Fruit fly (Drosophila melanogaster): ENCODE measurements around the gene CG46314.

DNA sequence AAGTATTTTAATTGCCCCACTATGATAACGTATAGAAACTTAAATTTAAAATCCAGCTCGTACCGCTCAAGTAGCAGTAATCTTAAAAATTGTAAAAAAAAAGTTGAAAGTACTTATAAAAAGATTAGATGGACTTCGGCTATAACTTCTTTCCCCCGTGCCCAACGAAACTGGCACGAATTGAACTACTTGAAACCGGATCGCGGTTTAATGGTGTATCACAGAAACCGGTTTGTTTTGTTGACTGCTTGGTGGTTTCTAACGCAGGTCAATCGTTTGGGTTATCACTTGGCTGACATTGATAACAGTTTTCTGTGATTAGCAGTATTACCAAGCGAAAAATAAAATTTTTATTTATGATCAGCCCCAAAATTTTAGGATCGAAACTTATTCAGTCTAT is 53.1 kb downstream of the CG46314 start:
- no peak for TF ChIP-seq Dfd (GFP tag; optimal IDR thresholded peaks at IDR 0.05)
- no peak for TF ChIP-seq h (GFP tag; optimal IDR thresholded peaks at IDR 0.05)

All from whole organism, wandering third instar larva.